Fruit fly (Drosophila melanogaster) Kc167 (cell line): ENCODE results near the gene CG34297.

ENCODE experiments used
- Myc ChIP-seq: fragments of >200 bp; optimal IDR thresholded peaks from 2 replicates; lab custom pipeline; 2017; ENCODE audit warnings: missing external identifiers
- Sin3A ChIP-seq: fragments of >200 bp; optimal IDR thresholded peaks from 2 replicates; lab custom pipeline; 2018; ENCODE audit warnings: missing external identifiers
- h ChIP-seq: fragments of >200 bp; optimal IDR thresholded peaks from 3 replicates; lab custom pipeline; 2018; ENCODE audit warnings: missing external identifiers
- psq ChIP-seq: fragments of >200 bp; optimal IDR thresholded peaks from 2 replicates; lab custom pipeline; 2017; ENCODE audit warnings: missing external identifiers

dm6 chr3R:6791189-6791886, 43.5 kb upstream of the CG34297 start, which contains the start of gene Dfd:
- TF ChIP-seq psq (lab: Kevin White, UChicago): no peak
- no peak for TF ChIP-seq Myc (lab: Kevin White, UChicago)
- TF ChIP-seq h (lab: Kevin White, UChicago): no peak
- TF ChIP-seq Sin3A (lab: Kevin White, UChicago): no peak
